Worm (Caenorhabditis elegans): ENCODE results near the gene pmt-2.

ce11 chrV:4647279-4647819, 19.0 kb downstream of the pmt-2 start:
- no peak for TF ChIP-seq madf-8 (GFP tag; conservative IDR thresholded peaks at IDR 0.05)
- no peak for TF ChIP-seq lir-1 (GFP tag; conservative IDR thresholded peaks at IDR 0.05)
- no peak for TF ChIP-seq ztf-22 (GFP tag; optimal IDR thresholded peaks at IDR 0.05)
- TF ChIP-seq madf-6 (GFP tag; IDR thresholded peaks at IDR 0.05) = no peak
- no peak for TF ChIP-seq snpc-1.1 (tag; optimal IDR thresholded peaks at IDR 0.05; ENCODE audit: insufficient read depth)
- TF ChIP-seq sdz-38 (tag; optimal IDR thresholded peaks at IDR 0.05) = no peak
- no peak for TF ChIP-seq nhr-90 (tag; optimal IDR thresholded peaks at IDR 0.05)
- no peak for TF ChIP-seq zfh-2 (GFP tag; conservative IDR thresholded peaks at IDR 0.05)
- no peak for TF ChIP-seq T26A5.8 (tag; optimal IDR thresholded peaks at IDR 0.05)
- TF ChIP-seq athp-1 (tag; optimal IDR thresholded peaks at IDR 0.05) = no peak

Measured in whole organism, young adult.